Fruit fly (Drosophila melanogaster): ENCODE results near the gene CG15385.

CG15385 gene

DNA sequence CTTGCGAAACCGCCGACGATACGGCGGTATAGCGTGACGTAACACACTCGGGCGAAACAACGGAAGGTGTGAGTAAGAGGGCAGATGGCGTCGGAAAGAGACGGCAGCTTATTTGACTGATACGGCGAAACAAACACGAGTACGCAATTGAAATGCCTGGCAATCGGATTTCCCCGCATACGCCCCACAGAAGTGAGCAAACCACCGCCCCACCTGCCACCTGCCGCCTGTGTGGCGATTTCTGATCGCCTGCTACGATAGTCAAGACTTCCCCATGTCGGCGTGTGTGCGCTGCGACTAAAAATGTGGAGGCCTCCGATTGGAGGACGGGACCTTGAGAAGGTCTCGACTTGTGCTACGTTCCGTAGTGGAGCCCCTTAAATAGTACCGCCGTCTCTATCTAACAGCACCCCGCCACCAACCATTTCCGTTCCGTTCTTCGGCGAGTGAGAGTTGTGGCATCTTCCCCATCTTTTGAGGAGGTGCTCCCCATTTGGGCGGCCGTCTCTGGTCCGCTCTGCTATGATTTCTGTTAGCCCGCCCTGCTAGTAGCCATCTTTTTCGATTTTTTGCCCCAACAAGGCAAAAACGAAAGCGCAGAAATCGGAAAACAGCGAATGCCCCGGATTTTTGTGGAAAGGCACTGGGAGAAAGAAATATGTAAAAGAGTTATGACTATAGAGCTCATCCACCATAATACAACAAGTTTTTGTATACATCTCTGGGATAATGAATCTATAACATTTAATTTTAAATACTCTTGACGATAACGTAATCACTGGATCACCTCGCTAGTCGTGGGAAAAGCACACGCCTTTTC, 13.5 kb downstream of the CG15385 start (continued):
- TF ChIP-seq gsb (GFP tag; IDR thresholded peaks at IDR 0.05): no peak
- TF ChIP-seq CG6175 (GFP tag; IDR thresholded peaks at IDR 0.05): no peak
- peak; percentile 83 for TF ChIP-seq CG6854 (GFP tag; optimal IDR thresholded peaks at IDR 0.05)
- peak; percentile 61 for TF ChIP-seq CG9817 (tag; optimal IDR thresholded peaks at IDR 0.05)

DNA sequence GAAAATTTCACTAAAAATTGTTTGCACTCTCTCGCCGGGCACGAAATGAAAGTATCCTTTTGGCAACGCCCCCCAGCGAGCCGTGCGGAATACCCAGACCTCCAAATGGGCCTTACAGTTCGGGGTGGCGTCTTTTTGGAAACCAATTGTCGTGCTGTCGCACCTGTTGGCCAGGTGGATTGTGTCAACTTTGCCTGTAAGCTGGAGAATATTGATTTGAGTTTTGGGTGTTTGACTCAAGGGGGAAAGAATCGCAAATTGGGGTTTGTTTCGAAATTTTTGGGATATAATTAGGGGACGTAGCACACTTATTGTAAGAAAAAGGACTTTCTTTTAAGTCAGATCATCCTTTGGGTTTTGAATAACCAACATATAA, 14.3 kb downstream of the CG15385 start:
- TF ChIP-seq CG13894 (tag; optimal IDR thresholded peaks at IDR 0.05) (peak; percentile 86), sug (tag; optimal IDR thresholded peaks at IDR 0.05) (peak; percentile 83), CG14441 (GFP tag; IDR thresholded peaks at IDR 0.05) (no peak), onecut (GFP tag; IDR thresholded peaks at IDR 0.05) (peak; percentile 81), fru (optimal IDR thresholded peaks at IDR 0.05) (no peak), scrt (GFP tag; optimal IDR thresholded peaks at IDR 0.05) (peak; percentile 52)

DNA sequence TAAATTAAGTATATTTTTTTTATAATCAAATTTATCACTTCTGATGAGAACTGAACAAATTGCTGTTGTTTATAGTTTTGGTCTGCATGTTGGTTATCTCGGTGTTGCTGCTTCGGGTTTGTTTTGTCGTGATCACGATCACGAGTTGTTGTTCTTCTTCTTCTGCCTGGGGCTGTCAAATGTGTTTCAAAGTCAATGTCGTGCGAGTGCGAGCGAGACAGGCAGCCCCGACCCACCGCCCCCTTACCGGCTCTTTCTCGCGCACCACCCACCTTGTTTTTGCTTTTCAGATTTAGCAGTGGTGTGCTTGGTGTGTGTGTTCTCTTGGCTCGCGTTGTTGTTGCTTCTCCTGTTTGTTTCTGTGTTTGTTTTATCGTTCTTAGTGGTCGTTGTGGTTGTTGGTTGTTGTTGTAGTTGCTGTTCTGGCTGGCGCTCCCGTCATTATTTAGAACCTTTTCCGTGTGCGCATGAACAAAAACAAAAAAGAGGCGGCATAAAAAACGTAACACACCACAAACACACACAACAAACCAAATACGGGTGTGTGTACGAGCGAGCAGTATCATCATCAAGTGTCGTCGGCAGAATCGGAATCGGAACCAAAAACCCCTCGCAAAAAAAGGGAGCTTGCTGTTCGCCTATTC, 14.8 kb downstream of the CG15385 start, which contains the start of gene COX7AL2:
COX7AL2 (minus strand) TSS at position 438 of the 644 bp plus-strand sequence.
- TF ChIP-seq grn (GFP tag; optimal IDR thresholded peaks at IDR 0.05) (peak; percentile 53), CG11695 (GFP tag; IDR thresholded peaks at IDR 0.05) (no peak), Six4 (GFP tag; optimal IDR thresholded peaks at IDR 0.05) (no peak), Bteb2 (GFP tag; optimal IDR thresholded peaks at IDR 0.05) (no peak), Elba2 (GFP tag; optimal IDR thresholded peaks at IDR 0.05) (no peak), CG1647 (GFP tag; optimal IDR thresholded peaks at IDR 0.05) (no peak), CG18262 (tag; optimal IDR thresholded peaks at IDR 0.05) (no peak), CG11398 (GFP tag; optimal IDR thresholded peaks at IDR 0.05) (no peak), Stat92E (GFP tag; optimal IDR thresholded peaks at IDR 0.05) (peak in 1 of 3 experiments; percentile 70), mld (GFP tag; IDR thresholded peaks at IDR 0.05; ENCODE audit: partially characterized antibody) (no peak), CG14014 (GFP tag; IDR thresholded peaks at IDR 0.05) (no peak), Mrtf (GFP tag; IDR thresholded peaks at IDR 0.05) (no peak), CG10979 (tag; optimal IDR thresholded peaks at IDR 0.05) (no peak), lab (GFP tag; optimal IDR thresholded peaks at IDR 0.05) (no peak), CoRest (tag; optimal IDR thresholded peaks at IDR 0.05) (no peak), CG3281 (GFP tag; optimal IDR thresholded peaks at IDR 0.05) (no peak), CG4404 (GFP tag; IDR thresholded peaks at IDR 0.05) (no peak), h (optimal IDR thresholded peaks at IDR 0.05) (no peak), sob (GFP tag; IDR thresholded peaks at IDR 0.05) (no peak), CG12391 (tag; optimal IDR thresholded peaks at IDR 0.05) (no peak), Hr3 (GFP tag; optimal IDR thresholded peaks at IDR 0.05) (no peak), CrebB (tag; optimal IDR thresholded peaks at IDR 0.05) (no peak), CG2202 (tag; optimal IDR thresholded peaks at IDR 0.05) (no peak), CG8924 (tag; optimal IDR thresholded peaks at IDR 0.05) (no peak), ci (GFP tag; IDR thresholded peaks at IDR 0.05) (no peak), insv (GFP tag; optimal IDR thresholded peaks at IDR 0.05) (no peak), odd (GFP tag; optimal IDR thresholded peaks at IDR 0.05) (no peak), CG17802 (tag; optimal IDR thresholded peaks at IDR 0.05) (no peak), CG30403 (GFP tag; optimal IDR thresholded peaks at IDR 0.05) (peak; percentile 39), peb (GFP tag; IDR thresholded peaks at IDR 0.05) (no peak), CG4424 (GFP tag; optimal IDR thresholded peaks at IDR 0.05) (peak; percentile 37), dati (GFP tag; IDR thresholded peaks at IDR 0.05) (no peak), NK7.1 (GFP tag; optimal IDR thresholded peaks at IDR 0.05) (no peak), tll (GFP tag; optimal IDR thresholded peaks at IDR 0.05) (no peak), tgo (GFP tag; IDR thresholded peaks at IDR 0.05) (no peak), lola (GFP tag; optimal IDR thresholded peaks at IDR 0.05) (no peak)
